Fruit fly (Drosophila melanogaster) whole organism, embryonic: ENCODE measurements around the gene CG16965.

Experiments
- Ada2b ChIP-seq: fragments of 200-800 bp; sonication (Bioruptor generic); IDR thresholded peaks from 2 replicates; pipeline ENCODE4 v1.3.6; 2022; ENCODE audit warnings: missing biosample characterization, missing genetic modification characterization
- Aef1 ChIP-seq: fragments of 200-800 bp; sonication (Bioruptor generic); IDR thresholded peaks from 3 replicates; pipeline ENCODE4 v1.3.6; 2022; ENCODE audit warnings: missing biosample characterization, missing genetic modification characterization
- Bteb2 ChIP-seq: fragments of 200-800 bp; sonication (Bioruptor generic); optimal IDR thresholded peaks from 2 replicates; lab custom pipeline; 2016; ENCODE audit warnings: missing biosample characterization, missing genetic modification characterization
- CG11398 ChIP-seq: fragments of 200-800 bp; sonication (Bioruptor generic); optimal IDR thresholded peaks from 2 replicates; lab custom pipeline; 2016; ENCODE audit warnings: missing biosample characterization, missing genetic modification characterization
- CG1233 ChIP-seq: fragments of 200-800 bp; sonication (Bioruptor generic); optimal IDR thresholded peaks from 4 replicates; lab custom pipeline; 2018; ENCODE audit warnings: missing biosample characterization, mild to moderate bottlenecking, missing genetic modification characterization
- CG12659 ChIP-seq: fragments of 200-800 bp; sonication (Bioruptor generic); optimal IDR thresholded peaks from 3 replicates; lab custom pipeline; 2017; ENCODE audit warnings: mild to moderate bottlenecking, missing biosample characterization, missing genetic modification reagents, missing genetic modification characterization
- CG14965 ChIP-seq: fragments of 200-800 bp; sonication (Bioruptor generic); optimal IDR thresholded peaks from 2 replicates; lab custom pipeline; 2016; ENCODE audit warnings: missing biosample characterization, missing genetic modification characterization, borderline replicate concordance
- CG1529 ChIP-seq: fragments of 200-800 bp; sonication (Bioruptor generic); optimal IDR thresholded peaks from 3 replicates; lab custom pipeline; 2018; ENCODE audit warnings: missing biosample characterization, missing genetic modification characterization
- CG17359 ChIP-seq: fragments of 200-800 bp; sonication (Bioruptor generic); optimal IDR thresholded peaks from 3 replicates; lab custom pipeline; 2018; ENCODE audit warnings: missing biosample characterization, mild to moderate bottlenecking, missing genetic modification characterization, moderate library complexity
- CG34376 ChIP-seq: fragments of 200-800 bp; sonication (Bioruptor generic); optimal IDR thresholded peaks from 2 replicates; lab custom pipeline; 2018; ENCODE audit warnings: missing biosample characterization, mild to moderate bottlenecking, missing genetic modification characterization
- CG6689 ChIP-seq: fragments of 200-800 bp; sonication (Bioruptor generic); IDR thresholded peaks from 2 replicates; pipeline ENCODE4 v1.3.6; 2022; ENCODE audit warnings: missing biosample characterization, missing genetic modification characterization
- CG7372 ChIP-seq: fragments of 200-800 bp; sonication (Bioruptor generic); IDR thresholded peaks from 2 replicates; pipeline ENCODE4 v1.3.6; 2022; ENCODE audit warnings: missing biosample characterization, missing genetic modification characterization
- CG9797 ChIP-seq: fragments of 200-800 bp; sonication (Bioruptor generic); optimal IDR thresholded peaks from 3 replicates; lab custom pipeline; 2018; ENCODE audit warnings: missing biosample characterization, mild to moderate bottlenecking, missing genetic modification characterization
- CrebB ChIP-seq: fragments of 200-800 bp; sonication (Bioruptor generic); optimal IDR thresholded peaks from 3 replicates; lab custom pipeline; 2018; ENCODE audit warnings: missing biosample characterization, mild to moderate bottlenecking, missing genetic modification characterization
- Dad ChIP-seq: fragments of 200-800 bp; sonication (Bioruptor generic); optimal IDR thresholded peaks from 3 replicates; lab custom pipeline; 2016; ENCODE audit warnings: missing biosample characterization, missing genetic modification characterization
- Dek ChIP-seq: fragments of 200-800 bp; sonication (Bioruptor generic); optimal IDR thresholded peaks from 3 replicates; lab custom pipeline; 2019; ENCODE audit warnings: missing biosample characterization, mild to moderate bottlenecking, missing genetic modification characterization, moderate library complexity
- Drgx ChIP-seq: fragments of 200-800 bp; sonication (Bioruptor generic); IDR thresholded peaks from 2 replicates; pipeline ENCODE4 v1.3.6; 2022; ENCODE audit warnings: missing biosample characterization, missing genetic modification characterization
- H2.0 ChIP-seq: fragments of 200-800 bp; sonication (Bioruptor generic); IDR thresholded peaks from 2 replicates; pipeline ENCODE4 v1.3.6; 2022; ENCODE audit warnings: missing biosample characterization, missing genetic modification characterization
- HLHmδ ChIP-seq: fragments of 200-800 bp; sonication (Bioruptor generic); optimal IDR thresholded peaks from 2 replicates; lab custom pipeline; 2018; ENCODE audit warnings: missing biosample characterization, mild to moderate bottlenecking, missing genetic modification characterization, moderate library complexity
- Hmr ChIP-seq: fragments of 200-800 bp; sonication (Bioruptor generic); optimal IDR thresholded peaks from 3 replicates; lab custom pipeline; 2017; ENCODE audit warnings: mild to moderate bottlenecking, missing biosample characterization, missing genetic modification reagents, missing genetic modification characterization
- NFAT ChIP-seq: fragments of 200-800 bp; sonication (Bioruptor generic); IDR thresholded peaks from 2 replicates; pipeline ENCODE4 v1.3.6; 2022; ENCODE audit warnings: missing biosample characterization, missing genetic modification characterization
- Nf-YC ChIP-seq: fragments of 200-800 bp; optimal IDR thresholded peaks from 3 replicates; lab custom pipeline; 2019; ENCODE audit warnings: missing biosample characterization, mild to moderate bottlenecking, missing genetic modification characterization, moderate library complexity
- Side ChIP-seq: fragments of 200-800 bp; sonication (Bioruptor generic); optimal IDR thresholded peaks from 2 replicates; lab custom pipeline; 2016; ENCODE audit warnings: missing biosample characterization, missing genetic modification characterization
- Usf ChIP-seq: fragments of 200-800 bp; sonication (Bioruptor generic); optimal IDR thresholded peaks from 2 replicates; lab custom pipeline; 2017; ENCODE audit warnings: missing genotype, missing biosample characterization, missing genetic modification characterization
- Xrp1 ChIP-seq: fragments of 200-800 bp; sonication (Bioruptor generic); IDR thresholded peaks from 2 replicates; pipeline ENCODE4 v1.3.6; 2022; ENCODE audit warnings: missing biosample characterization, missing genetic modification characterization
- amos ChIP-seq: fragments of 200-800 bp; sonication (Bioruptor generic); IDR thresholded peaks from 2 replicates; pipeline ENCODE4 v1.3.6; 2022; ENCODE audit warnings: missing biosample characterization, missing genetic modification characterization; ENCODE audit not compliant: partially characterized antibody
- ara ChIP-seq: fragments of 200-800 bp; sonication (Bioruptor generic); IDR thresholded peaks from 2 replicates; pipeline ENCODE4 v1.3.6; 2022; ENCODE audit warnings: missing biosample characterization, missing genetic modification characterization
- bbx ChIP-seq: fragments of 200-800 bp; sonication (Bioruptor generic); IDR thresholded peaks from 2 replicates; pipeline ENCODE4 v1.3.6; 2022; ENCODE audit warnings: missing biosample characterization, missing genetic modification characterization; ENCODE audit not compliant: partially characterized antibody
- bowl ChIP-seq: fragments of 200-800 bp; sonication (Bioruptor generic); IDR thresholded peaks from 2 replicates; pipeline ENCODE4 v1.3.6; 2022; ENCODE audit warnings: missing biosample characterization, missing genetic modification characterization
- cas ChIP-seq: fragments of 200-800 bp; sonication (Bioruptor generic); IDR thresholded peaks from 2 replicates; pipeline ENCODE4 v1.3.6; 2022; ENCODE audit warnings: missing biosample characterization, missing genetic modification characterization
- disco-r ChIP-seq: fragments of 200-800 bp; sonication (Bioruptor generic); optimal IDR thresholded peaks from 2 replicates; lab custom pipeline; 2016; ENCODE audit warnings: missing biosample characterization, missing genetic modification characterization
- fd3F ChIP-seq: fragments of 200-800 bp; sonication (Bioruptor generic); optimal IDR thresholded peaks from 2 replicates; lab custom pipeline; 2018; ENCODE audit warnings: missing biosample characterization, mild to moderate bottlenecking, missing genetic modification characterization, moderate library complexity
- gsb-n ChIP-seq: fragments of 200-800 bp; sonication (Bioruptor generic); optimal IDR thresholded peaks from 3 replicates; lab custom pipeline; 2018; ENCODE audit warnings: missing biosample characterization, mild to moderate bottlenecking, missing genetic modification characterization
- hth ChIP-seq: fragments of >200 bp; optimal IDR thresholded peaks from 2 replicates; lab custom pipeline; 2017; ENCODE audit warnings: inconsistent platforms
- insv ChIP-seq, 2 experiments: fragments of 200-800 bp; sonication (Bioruptor generic); optimal IDR thresholded peaks; 3 replicates each; lab custom pipeline; 2016 to 2018; ENCODE audit warnings: missing biosample characterization in 2 of 2, missing genetic modification characterization in 2 of 2
- inv ChIP-seq: fragments of 200-800 bp; sonication (Bioruptor generic); IDR thresholded peaks from 2 replicates; pipeline ENCODE4 v1.3.6; 2022; ENCODE audit warnings: missing biosample characterization, missing genetic modification characterization; ENCODE audit not compliant: partially characterized antibody
- nerfin-1 ChIP-seq: fragments of 200-800 bp; sonication (Bioruptor generic); optimal IDR thresholded peaks from 3 replicates; lab custom pipeline; 2019; ENCODE audit warnings: missing biosample characterization, mild to moderate bottlenecking, missing genetic modification characterization, moderate library complexity
- nerfin-2 ChIP-seq: fragments of 200-800 bp; sonication (Bioruptor generic); IDR thresholded peaks from 2 replicates; pipeline ENCODE4 v1.3.6; 2022; ENCODE audit warnings: missing biosample characterization, missing genetic modification characterization; ENCODE audit not compliant: partially characterized antibody
- odd ChIP-seq: fragments of 200-800 bp; sonication (Bioruptor generic); optimal IDR thresholded peaks from 2 replicates; lab custom pipeline; 2017; ENCODE audit warnings: missing biosample characterization, mild to moderate bottlenecking, missing genetic modification characterization
- pum ChIP-seq: fragments of 200-800 bp; sonication (Bioruptor generic); optimal IDR thresholded peaks from 2 replicates; lab custom pipeline; 2016; ENCODE audit warnings: missing biosample characterization, missing genetic modification characterization
- repo ChIP-seq: fragments of 200-800 bp; sonication (Bioruptor generic); optimal IDR thresholded peaks from 2 replicates; lab custom pipeline; 2016; ENCODE audit warnings: missing biosample characterization, missing genetic modification characterization
- sens ChIP-seq: fragments of 200-800 bp; sonication (Bioruptor generic); peaks from one replicate; lab custom pipeline; 2016; ENCODE audit warnings: missing biosample characterization, missing genetic modification characterization
- seq ChIP-seq: fragments of 200-800 bp; sonication (Bioruptor generic); IDR thresholded peaks from 2 replicates; pipeline ENCODE4 v1.3.6; 2022; ENCODE audit warnings: missing biosample characterization, missing genetic modification characterization
- ssp ChIP-seq: fragments of 200-800 bp; sonication (Bioruptor generic); IDR thresholded peaks from 2 replicates; pipeline ENCODE4 v1.3.6; 2022; ENCODE audit warnings: missing biosample characterization, missing genetic modification characterization
- stc ChIP-seq: fragments of 200-800 bp; sonication (Bioruptor generic); IDR thresholded peaks from 2 replicates; pipeline ENCODE4 v1.3.6; 2022; ENCODE audit warnings: missing biosample characterization, missing genetic modification characterization
- tio ChIP-seq: fragments of 200-800 bp; sonication (Bioruptor generic); optimal IDR thresholded peaks from 2 replicates; lab custom pipeline; 2017; ENCODE audit warnings: missing biosample characterization, missing genetic modification characterization, inconsistent platforms
- tna ChIP-seq: fragments of 200-800 bp; sonication (Bioruptor generic); IDR thresholded peaks from 2 replicates; pipeline ENCODE4 v1.3.6; 2022; ENCODE audit warnings: missing biosample characterization, missing genetic modification characterization; ENCODE audit not compliant: partially characterized antibody
- ttk ChIP-seq: fragments of 200-800 bp; sonication (Bioruptor generic); IDR thresholded peaks from 2 replicates; pipeline ENCODE4 v2.1.2; 2022; ENCODE audit warnings: missing biosample characterization, missing genetic modification characterization
- tx ChIP-seq: fragments of 200-800 bp; sonication (Bioruptor generic); optimal IDR thresholded peaks from 2 replicates; lab custom pipeline; 2016; ENCODE audit warnings: missing biosample characterization, missing genetic modification characterization
- yki ChIP-seq: fragments of >200 bp; optimal IDR thresholded peaks from 3 replicates; lab custom pipeline; 2018

CG16965 gene

DNA sequence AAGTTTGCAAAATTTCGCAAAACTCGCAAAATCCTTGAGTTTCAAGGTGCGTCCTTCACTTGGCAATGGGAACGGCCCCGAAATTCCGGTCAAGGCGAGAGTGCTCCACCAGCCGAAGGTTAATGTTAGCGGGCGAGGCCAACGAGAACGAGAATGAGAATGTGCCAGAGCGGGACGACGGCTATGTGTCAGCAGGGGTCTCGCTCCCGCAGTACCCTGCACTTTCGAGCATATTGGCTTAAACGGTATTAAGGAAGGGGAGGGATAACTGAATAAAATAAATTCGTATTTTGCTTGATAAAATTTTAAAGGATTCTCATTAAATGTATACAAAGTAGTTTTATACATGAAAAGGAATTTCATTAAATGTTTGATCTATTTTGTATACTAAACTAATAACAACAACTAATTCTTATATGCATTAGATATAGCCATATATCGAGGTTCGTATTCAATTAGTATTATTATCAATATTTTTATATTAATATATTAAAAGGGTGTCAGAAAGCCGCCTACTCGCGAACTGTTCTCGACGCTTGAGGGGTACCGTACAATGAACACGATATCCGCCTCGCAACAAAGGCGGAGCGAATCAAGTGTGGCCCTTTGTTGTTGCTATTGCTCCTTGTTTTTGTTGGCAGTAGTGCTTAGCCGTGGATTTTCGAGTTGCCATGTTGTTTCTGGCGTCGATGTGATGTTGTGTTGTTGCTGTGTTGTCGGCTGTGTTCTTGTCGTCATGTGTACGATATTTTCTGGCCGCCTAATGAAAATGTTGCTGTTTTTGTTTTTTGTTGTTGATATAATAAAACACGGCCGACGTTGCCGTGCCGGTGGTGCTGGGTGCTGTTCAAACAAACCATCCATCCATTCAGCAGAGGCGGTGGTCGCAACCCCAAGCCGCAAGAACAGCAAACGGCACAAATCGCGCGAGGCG, 25.3 kb downstream of the CG16965 start (continued):
- peak; percentile 90 for TF ChIP-seq CG17359 (tag; lab: Kevin White, UChicago)
- TF ChIP-seq nerfin-1 = peak; percentile 92
- peak; percentile 12 for TF ChIP-seq CG14965 (GFP tag; lab: Kevin White, UChicago)
- TF ChIP-seq tna (GFP tag; lab: Robert Waterston, UW) = no peak
- peak; percentile 18 for TF ChIP-seq disco-r (GFP tag; lab: Kevin White, UChicago)
- TF ChIP-seq repo = peak; percentile 15
- peak; percentile 96 for TF ChIP-seq tio
- no peak for TF ChIP-seq CG6689
- peak; percentile 51 for TF ChIP-seq CrebB (tag; lab: Kevin White, UChicago)
- TF ChIP-seq CG9797 (GFP tag; lab: Kevin White, UChicago) = peak; percentile 20
- no peak for TF ChIP-seq Xrp1 (GFP tag; lab: Robert Waterston, UW)
- TF ChIP-seq CG12659 (GFP tag; lab: Kevin White, UChicago) = peak; percentile 97
- peak in 1 of 2 experiments; percentile 47 for TF ChIP-seq insv (GFP tag; optimal IDR thresholded peaks at IDR 0.05; lab: Kevin White, UChicago)
- TF ChIP-seq Dad (GFP tag; lab: Kevin White, UChicago) = peak; percentile 24
- TF ChIP-seq pum (GFP tag; lab: Kevin White, UChicago) = peak; percentile 62
- peak; percentile 92 for TF ChIP-seq sens (GFP tag; lab: Kevin White, UChicago)
- no peak for TF ChIP-seq Drgx (GFP tag; lab: Robert Waterston, UW)
- peak; percentile 95 for TF ChIP-seq Dek
- TF ChIP-seq fd3F = peak; percentile 92
- no peak for TF ChIP-seq inv (GFP tag; lab: Robert Waterston, UW)
- TF ChIP-seq ttk (GFP tag; lab: Robert Waterston, UW) = no peak
- no peak for TF ChIP-seq seq (GFP tag; lab: Robert Waterston, UW)
- TF ChIP-seq odd = peak; percentile 97
- peak; percentile 95 for TF ChIP-seq CG1233 (GFP tag; lab: Kevin White, UChicago)
- peak; percentile 30 for TF ChIP-seq Bteb2
- no peak for TF ChIP-seq hth (lab: Kevin White, UChicago)
- no peak for TF ChIP-seq yki (lab: Kevin White, UChicago)
- TF ChIP-seq tx (GFP tag; lab: Kevin White, UChicago) = peak; percentile 55
- TF ChIP-seq Usf (GFP tag; lab: Kevin White, UChicago) = peak; percentile 94
- TF ChIP-seq Aef1 (GFP tag; lab: Robert Waterston, UW) = no peak
- TF ChIP-seq bbx = no peak
- no peak for TF ChIP-seq H2.0 (GFP tag; lab: Robert Waterston, UW)
- peak; percentile 56 for TF ChIP-seq HLHmδ
- no peak for TF ChIP-seq CG11398 (GFP tag; lab: Kevin White, UChicago)
- peak; percentile 34 for TF ChIP-seq Side
- TF ChIP-seq ara (GFP tag; lab: Robert Waterston, UW) = no peak
- no peak for TF ChIP-seq CG34376 (GFP tag; lab: Kevin White, UChicago)
- TF ChIP-seq Hmr (GFP tag; lab: Kevin White, UChicago) = peak; percentile 96
- TF ChIP-seq NFAT (GFP tag; lab: Robert Waterston, UW) = no peak
- TF ChIP-seq gsb-n (tag; lab: Kevin White, UChicago) = peak; percentile 95
- TF ChIP-seq CG7372 (GFP tag; lab: Robert Waterston, UW) = no peak
- TF ChIP-seq Ada2b = no peak
- peak; percentile 87 for TF ChIP-seq Nf-YC
- no peak for TF ChIP-seq ssp (GFP tag; lab: Robert Waterston, UW)
- TF ChIP-seq stc = no peak
- no peak for TF ChIP-seq bowl (GFP tag; lab: Robert Waterston, UW)
- TF ChIP-seq amos (GFP tag; lab: Robert Waterston, UW) = no peak
- peak; percentile 86 for TF ChIP-seq CG1529 (GFP tag; lab: Kevin White, UChicago)
- no peak for TF ChIP-seq nerfin-2 (GFP tag; lab: Robert Waterston, UW)
- TF ChIP-seq cas (GFP tag; lab: Robert Waterston, UW) = no peak
